Fruit fly (Drosophila melanogaster): ENCODE results near the gene GCC88.
A peak's percentile ranks its signal among the peaks of the same experiment; 100 is the strongest.

The GCC88 gene

dm6 chr3R:11225220-11225619 lies 5.2 kb downstream of the GCC88 start, which contains the start of gene scpr-C:
scpr-C (plus strand) TSS chr3R:11225520.
- TF ChIP-seq Snoo (tag; optimal IDR thresholded peaks at IDR 0.05): no peak
- no peak for TF ChIP-seq EcR (GFP tag; optimal IDR thresholded peaks at IDR 0.05)
- no peak for TF ChIP-seq CG8159 (tag; optimal IDR thresholded peaks at IDR 0.05)
- no peak for TF ChIP-seq CG14655 (GFP tag; optimal IDR thresholded peaks at IDR 0.05)
- TF ChIP-seq D1 (tag; optimal IDR thresholded peaks at IDR 0.05): no peak
- no peak for TF ChIP-seq CG9948 (tag; optimal IDR thresholded peaks at IDR 0.05)
- no peak for TF ChIP-seq fd96Ca (GFP tag; IDR thresholded peaks at IDR 0.05)
- TF ChIP-seq CG13204 (GFP tag; optimal IDR thresholded peaks at IDR 0.05): no peak
- TF ChIP-seq CG10348 (GFP tag; IDR thresholded peaks at IDR 0.05): no peak
- TF ChIP-seq CG17806 (tag; optimal IDR thresholded peaks at IDR 0.05): no peak
- TF ChIP-seq rn (GFP tag; IDR thresholded peaks at IDR 0.05): no peak
- TF ChIP-seq Ets98B (GFP tag; IDR thresholded peaks at IDR 0.05): no peak
- TF ChIP-seq Pif1A (GFP tag; optimal IDR thresholded peaks at IDR 0.05): no peak
- no peak for TF ChIP-seq CG4496 (GFP tag; IDR thresholded peaks at IDR 0.05)
- no peak for TF ChIP-seq gl (tag; optimal IDR thresholded peaks at IDR 0.05)
- no peak for TF ChIP-seq CG12605 (GFP tag; IDR thresholded peaks at IDR 0.05)
- no peak for TF ChIP-seq CG8301 (tag; optimal IDR thresholded peaks at IDR 0.05)

- TF ChIP-seq fd96Ca (GFP tag; IDR thresholded peaks at IDR 0.05): no peak
- TF ChIP-seq CG10348 (GFP tag; IDR thresholded peaks at IDR 0.05): no peak
- no peak for TF ChIP-seq CG4496 (GFP tag; IDR thresholded peaks at IDR 0.05)
- TF ChIP-seq CG34367 (tag; optimal IDR thresholded peaks at IDR 0.05): no peak
- TF ChIP-seq CG14655 (GFP tag; optimal IDR thresholded peaks at IDR 0.05): no peak
- no peak for TF ChIP-seq CG13204 (GFP tag; optimal IDR thresholded peaks at IDR 0.05)
- no peak for TF ChIP-seq Snoo (tag; optimal IDR thresholded peaks at IDR 0.05)
- TF ChIP-seq Pif1B (GFP tag; optimal IDR thresholded peaks at IDR 0.05): no peak
These were observed 5.9 kb downstream of the GCC88 start for dm6 chr3R:11224478-11224877.

- TF ChIP-seq CG32121 (GFP tag; IDR thresholded peaks at IDR 0.05): no peak
- no peak for TF ChIP-seq Ets98B (GFP tag; IDR thresholded peaks at IDR 0.05)
- no peak for TF ChIP-seq CG15710 (tag; optimal IDR thresholded peaks at IDR 0.05)
- no peak for TF ChIP-seq CG13204 (GFP tag; optimal IDR thresholded peaks at IDR 0.05)
- TF ChIP-seq D1 (tag; optimal IDR thresholded peaks at IDR 0.05): no peak
- TF ChIP-seq CG12605 (GFP tag; IDR thresholded peaks at IDR 0.05): no peak
- TF ChIP-seq gl (tag; optimal IDR thresholded peaks at IDR 0.05): no peak
- TF ChIP-seq CG4496 (GFP tag; IDR thresholded peaks at IDR 0.05): no peak
- no peak for TF ChIP-seq Pif1A (GFP tag; optimal IDR thresholded peaks at IDR 0.05)
- TF ChIP-seq CG8159 (tag; optimal IDR thresholded peaks at IDR 0.05): no peak
- no peak for TF ChIP-seq EcR (GFP tag; optimal IDR thresholded peaks at IDR 0.05)
- no peak for TF ChIP-seq CG10348 (GFP tag; IDR thresholded peaks at IDR 0.05)
- TF ChIP-seq Pif1B (GFP tag; optimal IDR thresholded peaks at IDR 0.05): no peak
- no peak for TF ChIP-seq rn (GFP tag; IDR thresholded peaks at IDR 0.05)
These were observed 7.8 kb downstream of the GCC88 start for dm6 chr3R:11222587-11222986.

dm6 chr3R:11221437-11222230 lies 8.8 kb downstream of the GCC88 start, which contains the start of the genes CG6693 and RpL3:
CG6693 (minus strand) TSS chr3R:11221639.
RpL3 (plus strand) TSS chr3R:11221894.
- TF ChIP-seq Pif1B (GFP tag; optimal IDR thresholded peaks at IDR 0.05) (no peak), D1 (tag; optimal IDR thresholded peaks at IDR 0.05) (no peak), CG8159 (tag; optimal IDR thresholded peaks at IDR 0.05) (peak; percentile 59), CG13204 (GFP tag; optimal IDR thresholded peaks at IDR 0.05) (no peak), rn (GFP tag; IDR thresholded peaks at IDR 0.05) (no peak), CG8301 (tag; optimal IDR thresholded peaks at IDR 0.05) (no peak), CG9948 (tag; optimal IDR thresholded peaks at IDR 0.05) (no peak), Pif1A (GFP tag; optimal IDR thresholded peaks at IDR 0.05) (no peak), gl (tag; optimal IDR thresholded peaks at IDR 0.05) (peak; percentile 56), EcR (GFP tag; optimal IDR thresholded peaks at IDR 0.05) (peak; percentile 16), Snoo (tag; optimal IDR thresholded peaks at IDR 0.05) (peak; percentile 81), CG14655 (GFP tag; optimal IDR thresholded peaks at IDR 0.05) (no peak), CG12605 (GFP tag; IDR thresholded peaks at IDR 0.05) (peak; percentile 81), CG32121 (GFP tag; IDR thresholded peaks at IDR 0.05) (peak; percentile 74), CG10348 (GFP tag; IDR thresholded peaks at IDR 0.05) (no peak), fd96Ca (GFP tag; IDR thresholded peaks at IDR 0.05) (no peak), CG15710 (tag; optimal IDR thresholded peaks at IDR 0.05) (peak; percentile 49), Ets98B (GFP tag; IDR thresholded peaks at IDR 0.05) (peak; percentile 61), CG4496 (GFP tag; IDR thresholded peaks at IDR 0.05) (peak; percentile 78), CG17806 (tag; optimal IDR thresholded peaks at IDR 0.05) (peak; percentile 31), CG34367 (tag; optimal IDR thresholded peaks at IDR 0.05) (peak; percentile 58)

- TF ChIP-seq CG8301 (tag; optimal IDR thresholded peaks at IDR 0.05) (no peak), EcR (GFP tag; optimal IDR thresholded peaks at IDR 0.05) (no peak), CG4496 (GFP tag; IDR thresholded peaks at IDR 0.05) (0 out of 3 replicates have a peak, but pooled peaks have one; percentile 21), Pif1B (GFP tag; optimal IDR thresholded peaks at IDR 0.05) (no peak), Ets98B (GFP tag; IDR thresholded peaks at IDR 0.05) (no peak)
These were observed 10.5 kb downstream of the GCC88 start, which contains the start of gene CG6689 for dm6 chr3R:11219883-11220282. CG6689 (minus strand) TSS chr3R:11220064.

- TF ChIP-seq CG34367 (tag; optimal IDR thresholded peaks at IDR 0.05): peak; percentile 87
- no peak for TF ChIP-seq CG10348 (GFP tag; IDR thresholded peaks at IDR 0.05)
- no peak for TF ChIP-seq CG14655 (GFP tag; optimal IDR thresholded peaks at IDR 0.05)
- no peak; the same call in 1 of the 2 replicates for TF ChIP-seq CG32121 (GFP tag; IDR thresholded peaks at IDR 0.05)
- no peak for TF ChIP-seq fd96Ca (GFP tag; IDR thresholded peaks at IDR 0.05)
- no peak for TF ChIP-seq D1 (tag; optimal IDR thresholded peaks at IDR 0.05)
- peak; percentile 73 for TF ChIP-seq CG15710 (tag; optimal IDR thresholded peaks at IDR 0.05)
- TF ChIP-seq rn (GFP tag; IDR thresholded peaks at IDR 0.05): no peak
- TF ChIP-seq Pif1A (GFP tag; optimal IDR thresholded peaks at IDR 0.05): no peak
- peak; percentile 48 for TF ChIP-seq CG8301 (tag; optimal IDR thresholded peaks at IDR 0.05)
- TF ChIP-seq CG4496 (GFP tag; IDR thresholded peaks at IDR 0.05): peak; percentile 51; the same call in 1 of the 3 replicates
- peak; percentile 92 for TF ChIP-seq Snoo (tag; optimal IDR thresholded peaks at IDR 0.05)
- no peak for TF ChIP-seq EcR (GFP tag; optimal IDR thresholded peaks at IDR 0.05)
- no peak for TF ChIP-seq CG12605 (GFP tag; IDR thresholded peaks at IDR 0.05)
- TF ChIP-seq CG13204 (GFP tag; optimal IDR thresholded peaks at IDR 0.05): no peak
- peak; percentile 66 for TF ChIP-seq gl (tag; optimal IDR thresholded peaks at IDR 0.05)
- TF ChIP-seq CG8159 (tag; optimal IDR thresholded peaks at IDR 0.05): peak; percentile 63
- peak; percentile 11 for TF ChIP-seq CG9948 (tag; optimal IDR thresholded peaks at IDR 0.05)
- peak; percentile 51 for TF ChIP-seq Ets98B (GFP tag; IDR thresholded peaks at IDR 0.05)
- peak; percentile 45 for TF ChIP-seq Pif1B (GFP tag; optimal IDR thresholded peaks at IDR 0.05)
- peak; percentile 38 for TF ChIP-seq CG17806 (tag; optimal IDR thresholded peaks at IDR 0.05)
These were observed 14.2 kb downstream of the GCC88 start, which contains the start of the genes RpS25 and CG4820 for dm6 chr3R:11216156-11216630. RpS25 (minus strand) TSS chr3R:11216287. CG4820 (plus strand) TSS chr3R:11216535.

Data from whole organism, pupa.